Worm (Caenorhabditis elegans): Measurements from ENCODE around the gene F43H9.3.

ce11 chrV:7977701-7978461 lies 46.9 kb downstream of the F43H9.3 start, which contains the start of gene let-413:
- no peak for TF ChIP-seq nhr-28 (tag; optimal IDR thresholded peaks at IDR 0.05)
- TF ChIP-seq zag-1 (tag; optimal IDR thresholded peaks at IDR 0.05), result no peak
- TF ChIP-seq nhr-20 (tag; optimal IDR thresholded peaks at IDR 0.05), result no peak
- TF ChIP-seq fos-1 (tag; optimal IDR thresholded peaks at IDR 0.05), result no peak
- no peak for TF ChIP-seq jun-1 (tag; optimal IDR thresholded peaks at IDR 0.05)
- no peak for TF ChIP-seq nhr-76 (tag; optimal IDR thresholded peaks at IDR 0.05)
- no peak for TF ChIP-seq zip-4 (GFP tag; optimal IDR thresholded peaks at IDR 0.05)
- no peak for TF ChIP-seq ama-1 (optimal IDR thresholded peaks at IDR 0.05)

All from whole organism, L1 larva.